Worm (Caenorhabditis elegans): ENCODE data around the gene K02A6.4.

DNA sequence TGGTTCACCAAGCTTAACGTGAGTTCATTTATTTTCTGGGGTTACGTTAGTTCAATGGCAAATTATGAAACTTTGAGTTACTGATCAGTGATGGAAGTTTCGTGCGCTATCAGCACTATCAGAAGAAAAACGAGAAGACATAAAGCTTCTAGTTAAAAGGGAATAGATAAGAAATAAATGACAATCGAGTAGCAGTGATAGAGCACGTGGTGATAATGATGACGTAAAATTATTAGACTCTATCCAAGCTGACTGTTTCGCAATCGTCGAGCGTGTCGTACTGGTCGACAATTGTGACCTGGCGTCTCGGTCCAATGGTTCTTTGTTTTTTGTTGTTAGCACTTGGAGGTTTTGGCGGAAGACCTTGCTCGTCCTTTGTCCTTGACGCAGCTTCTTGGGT, 24.6 kb upstream of the K02A6.4 start:
- no peak for TF ChIP-seq flt-1 (GFP tag; IDR thresholded peaks at IDR 0.05)
- no peak for TF ChIP-seq med-1 (GFP tag; optimal IDR thresholded peaks at IDR 0.05; ENCODE audit: insufficient read depth)
- no peak for TF ChIP-seq ref-1 (GFP tag; conservative IDR thresholded peaks at IDR 0.05)
- TF ChIP-seq ztf-29 (GFP tag; IDR thresholded peaks at IDR 0.05): no peak
- TF ChIP-seq T22C8.4 (GFP tag; IDR thresholded peaks at IDR 0.05): no peak
- no peak for TF ChIP-seq ztf-23 (GFP tag; IDR thresholded peaks at IDR 0.05)
- no peak for TF ChIP-seq klf-2 (GFP tag; conservative IDR thresholded peaks at IDR 0.05)
- no peak for TF ChIP-seq tab-1 (GFP tag; IDR thresholded peaks at IDR 0.05)
